Worm (Caenorhabditis elegans) whole organism, early embryonic: Measurements from ENCODE around the gene srz-62.

Source experiments
- F13C5.2 ChIP-seq: sonication (generic microtip); optimal IDR thresholded peaks from 2 replicates; lab custom pipeline; 2017; ENCODE audit warnings: mild to moderate bottlenecking, missing genetic modification characterization, inconsistent platforms, missing compliant biosample characterization
- aly-1 ChIP-seq: sonication (generic microtip); optimal IDR thresholded peaks from 2 replicates; lab custom pipeline; 2016; ENCODE audit warnings: missing genetic modification characterization, missing compliant biosample characterization
- ceh-13 ChIP-seq: fragments of 200-800 bp; sonication (Bioruptor generic); optimal IDR thresholded peaks from 2 replicates; lab custom pipeline; 2018; ENCODE audit warnings: mild to moderate bottlenecking, missing genetic modification characterization, missing compliant biosample characterization
- ceh-36 ChIP-seq: sonication (generic microtip); optimal IDR thresholded peaks from 2 replicates; lab custom pipeline; 2016; ENCODE audit warnings: missing genetic modification characterization, inconsistent platforms, missing compliant biosample characterization
- ets-7 ChIP-seq: sonication (generic microtip); optimal IDR thresholded peaks from 2 replicates; lab custom pipeline; 2016; ENCODE audit warnings: missing genotype, missing genetic modification characterization, missing compliant biosample characterization
- flt-1 ChIP-seq: fragments of 200-800 bp; sonication (Bioruptor generic); IDR thresholded peaks from 2 replicates; pipeline ENCODE4 v1.3.6; 2022; ENCODE audit warnings: missing genetic modification characterization, missing compliant biosample characterization
- hmbx-1 ChIP-seq: sonication (generic microtip); optimal IDR thresholded peaks from 2 replicates; lab custom pipeline; 2016; ENCODE audit warnings: mild to moderate bottlenecking, missing genetic modification characterization, missing compliant biosample characterization
- hnd-1 ChIP-seq: sonication (generic microtip); optimal IDR thresholded peaks from 2 replicates; lab custom pipeline; 2016; ENCODE audit warnings: missing genetic modification characterization, missing compliant biosample characterization
- scrt-1 ChIP-seq: fragments of 200-800 bp; sonication (Bioruptor generic); IDR thresholded peaks from 2 replicates; pipeline ENCODE4 v1.3.6; 2022; ENCODE audit warnings: missing genetic modification characterization, missing compliant biosample characterization
- tra-4 ChIP-seq: sonication (generic microtip); optimal IDR thresholded peaks from 2 replicates; lab custom pipeline; 2017; ENCODE audit warnings: missing genetic modification characterization, missing compliant biosample characterization

- no peak for TF ChIP-seq aly-1
- no peak for TF ChIP-seq ets-7 (tag; lab: Kevin White, UChicago)
- no peak for TF ChIP-seq hmbx-1 (tag; lab: Kevin White, UChicago)
- TF ChIP-seq scrt-1 (GFP tag; lab: Robert Waterston, UW): no peak
- no peak for TF ChIP-seq flt-1 (GFP tag; lab: Robert Waterston, UW)
- no peak for TF ChIP-seq ceh-36 (tag; lab: Kevin White, UChicago)
- no peak for TF ChIP-seq ceh-13 (GFP tag; lab: Kevin White, UChicago)
- no peak for TF ChIP-seq hnd-1
- no peak for TF ChIP-seq F13C5.2 (tag; lab: Kevin White, UChicago)
- no peak for TF ChIP-seq tra-4
Observed at ce11 chrIV:3864944-3865343, 35.4 kb upstream of the srz-62 start, which contains the start of gene aat-8.
